Worm (Caenorhabditis elegans) whole organism, L1 larva: ENCODE results near the gene mdt-11.

Source experiments
- C04F5.9 ChIP-seq: sonication (generic microtip); optimal IDR thresholded peaks from 2 replicates; lab custom pipeline; 2016; ENCODE audit warnings: missing genetic modification characterization, missing compliant biosample characterization
- C16A3.4 ChIP-seq: fragments of 150-350 bp; optimal IDR thresholded peaks from 2 replicates; lab custom pipeline; 2014; ENCODE audit warnings: missing biosample characterization, missing genetic modification characterization
- aha-1 ChIP-seq: fragments of 150-350 bp; optimal IDR thresholded peaks from 2 replicates; lab custom pipeline; 2014; ENCODE audit warnings: missing biosample characterization, missing genetic modification characterization
- aly-2 ChIP-seq: fragments of 150-350 bp; optimal IDR thresholded peaks from 2 replicates; lab custom pipeline; 2014; ENCODE audit warnings: missing biosample characterization, missing genetic modification characterization
- blmp-1 ChIP-seq: fragments of 150-350 bp; optimal IDR thresholded peaks from 2 replicates; lab custom pipeline; 2014; ENCODE audit warnings: missing biosample characterization, missing genetic modification characterization
- elt-2 ChIP-seq: sonication (generic microtip); optimal IDR thresholded peaks from 2 replicates; lab custom pipeline; 2016; ENCODE audit warnings: missing genetic modification characterization, mild to moderate bottlenecking, inconsistent platforms, missing compliant biosample characterization, missing genetic modification reagents
- hlh-4 ChIP-seq: sonication (generic microtip); optimal IDR thresholded peaks from 2 replicates; lab custom pipeline; 2016; ENCODE audit warnings: mild to moderate bottlenecking, missing genetic modification characterization, missing compliant biosample characterization
- mab-9 ChIP-seq: fragments of 200-800 bp; sonication (Bioruptor generic); IDR thresholded peaks from 2 replicates; pipeline ENCODE4 v1.3.6; 2022; ENCODE audit warnings: missing genetic modification reagents, missing genetic modification characterization, missing compliant biosample characterization
- nhr-11 ChIP-seq: fragments of 150-350 bp; optimal IDR thresholded peaks from 2 replicates; lab custom pipeline; 2014; ENCODE audit warnings: missing biosample characterization, missing genetic modification characterization
- unc-130 ChIP-seq: fragments of 150-350 bp; optimal IDR thresholded peaks from 2 replicates; lab custom pipeline; 2017; ENCODE audit warnings: missing biosample characterization, missing genetic modification characterization, inconsistent platforms
- unc-86 ChIP-seq: sonication (generic microtip); optimal IDR thresholded peaks from 2 replicates; lab custom pipeline; 2016; ENCODE audit warnings: missing genetic modification characterization, missing compliant biosample characterization

DNA sequence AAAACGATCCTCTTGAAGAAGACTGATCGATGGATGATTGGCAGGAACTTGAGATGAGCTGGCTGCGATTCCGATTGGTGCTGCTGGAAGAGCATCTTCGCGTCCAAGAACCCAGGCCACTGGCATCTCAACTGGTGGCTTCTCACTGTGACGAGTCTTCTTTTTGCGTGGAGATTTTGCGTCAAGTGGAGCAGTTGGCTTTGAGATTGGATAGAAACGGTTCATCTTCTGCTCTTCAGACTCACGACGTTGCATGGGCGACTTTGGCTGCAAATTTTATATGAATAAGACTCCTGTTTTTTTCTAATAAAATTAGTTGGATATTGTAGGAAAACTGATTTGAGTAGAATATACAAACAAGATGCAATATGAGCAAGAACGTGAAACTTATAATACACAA, 10.3 kb upstream of the mdt-11 start:
- TF ChIP-seq C04F5.9 (tag; lab: Kevin White, UChicago) (no peak), elt-2 (tag; lab: Kevin White, UChicago) (no peak), nhr-11 (tag; lab: Kevin White, UChicago) (no peak), unc-86 (tag; lab: Kevin White, UChicago) (no peak), hlh-4 (tag; lab: Kevin White, UChicago) (no peak), aly-2 (tag; lab: Kevin White, UChicago) (no peak), mab-9 (no peak), aha-1 (tag; lab: Kevin White, UChicago) (no peak), C16A3.4 (tag; lab: Kevin White, UChicago) (no peak), unc-130 (tag; lab: Kevin White, UChicago) (no peak), blmp-1 (tag; lab: Kevin White, UChicago) (no peak)
